Comparison of ENCODE assay signal across 5 fruit fly cellular contexts in genomic region chrX:2134226-2134880, dm6.
TF ChIP-seq lines count a peak whose summit lies in the region.

No protein-coding gene starts in this region.

- TF ChIP-seq CTCF in whole organism, embryonic (GFP tag; optimal IDR thresholded peaks at IDR 0.05; lab: Kevin White, UChicago): no peak

TF ChIP-seq in whole organism, adult, 20 proteins besides CTCF, POLR2A, EP300 and RAD21:
- no peak for TF ChIP-seq CG14711 (tag; optimal IDR thresholded peaks at IDR 0.05; lab: Kevin White, UChicago)
- TF ChIP-seq ovo (GFP tag; optimal IDR thresholded peaks at IDR 0.05; lab: Kevin White, UChicago): no peak
- no peak for TF ChIP-seq bab1 (GFP tag; optimal IDR thresholded peaks at IDR 0.05; lab: Kevin White, UChicago)
- peak; percentile 3 for TF ChIP-seq CG5204 (GFP tag; optimal IDR thresholded peaks at IDR 0.05; lab: Kevin White, UChicago)
- TF ChIP-seq Mnt (GFP tag; optimal IDR thresholded peaks at IDR 0.05; lab: Kevin White, UChicago): no peak
- TF ChIP-seq kay (GFP tag; lab: Kevin White, UChicago; ENCODE audit: borderline replicate concordance): no peak
- TF ChIP-seq CG7101 (tag; optimal IDR thresholded peaks at IDR 0.05; lab: Kevin White, UChicago): no peak
- TF ChIP-seq CG11617 (GFP tag; optimal IDR thresholded peaks at IDR 0.05; lab: Kevin White, UChicago): no peak
- TF ChIP-seq CG33017 (tag; optimal IDR thresholded peaks at IDR 0.05; lab: Kevin White, UChicago): peak; percentile 38
- no peak for TF ChIP-seq CG7045 (GFP tag; optimal IDR thresholded peaks at IDR 0.05; lab: Kevin White, UChicago)
- TF ChIP-seq toe (GFP tag; optimal IDR thresholded peaks at IDR 0.05; lab: Kevin White, UChicago): no peak

TF ChIP-seq in whole organism, embryonic, 481 proteins besides CTCF, POLR2A, EP300 and RAD21 (continues in another document):
- no peak for TF ChIP-seq grn (GFP tag; optimal IDR thresholded peaks at IDR 0.05; lab: Kevin White, UChicago)
- TF ChIP-seq CG31441 (GFP tag; IDR thresholded peaks at IDR 0.05; lab: Robert Waterston, UW): peak; percentile 74
- TF ChIP-seq CG12155 (GFP tag; optimal IDR thresholded peaks at IDR 0.05; lab: Kevin White, UChicago): peak; percentile 42
- no peak for TF ChIP-seq CG10565 (GFP tag; optimal IDR thresholded peaks at IDR 0.05; lab: Kevin White, UChicago)
- peak; percentile 66 for TF ChIP-seq CG2120 (GFP tag; optimal IDR thresholded peaks at IDR 0.05; lab: Kevin White, UChicago)
- TF ChIP-seq bsh (GFP tag; optimal IDR thresholded peaks at IDR 0.05; lab: Kevin White, UChicago): peak; percentile 53 to 85
- 0 out of 2 replicates have a peak, but pooled peaks have one; percentile 15 for TF ChIP-seq CG9932 (GFP tag; IDR thresholded peaks at IDR 0.05; lab: Robert Waterston, UW)
- TF ChIP-seq CG7357 (GFP tag; IDR thresholded peaks at IDR 0.05; lab: Robert Waterston, UW): peak; percentile 49; the same call in 1 of the 3 replicates
- peak; percentile 74 for TF ChIP-seq HLH3B (GFP tag; IDR thresholded peaks at IDR 0.05; lab: Robert Waterston, UW)
- TF ChIP-seq NK7.1 (GFP tag; optimal IDR thresholded peaks at IDR 0.05; lab: Kevin White, UChicago): no peak
- TF ChIP-seq exex (tag; optimal IDR thresholded peaks at IDR 0.05; lab: Kevin White, UChicago): no peak
- peak; percentile 36 for TF ChIP-seq fd64A (GFP tag; optimal IDR thresholded peaks at IDR 0.05; lab: Kevin White, UChicago)
- TF ChIP-seq wor (GFP tag; IDR thresholded peaks at IDR 0.05; lab: Robert Waterston, UW): no peak
- no peak for TF ChIP-seq CG4617 (GFP tag; optimal IDR thresholded peaks at IDR 0.05; lab: Kevin White, UChicago; ENCODE audit: borderline replicate concordance)
- TF ChIP-seq jing (GFP tag; optimal IDR thresholded peaks at IDR 0.05; lab: Kevin White, UChicago): peak; percentile 62
- peak; percentile 33 for TF ChIP-seq repo (GFP tag; optimal IDR thresholded peaks at IDR 0.05; lab: Kevin White, UChicago)
- TF ChIP-seq cg (GFP tag; optimal IDR thresholded peaks at IDR 0.05; lab: Kevin White, UChicago): no peak
- peak; percentile 55 for TF ChIP-seq CG18476 (GFP tag; optimal IDR thresholded peaks at IDR 0.05; lab: Kevin White, UChicago)
- TF ChIP-seq CG7987 (GFP tag; optimal IDR thresholded peaks at IDR 0.05; lab: Kevin White, UChicago): no peak
- no peak for TF ChIP-seq Ets97D (GFP tag; optimal IDR thresholded peaks at IDR 0.05; lab: Kevin White, UChicago)

TF ChIP-seq in whole organism, prepupa, 60 proteins besides CTCF, POLR2A, EP300 and RAD21 (continues in another document):
- TF ChIP-seq topi (GFP tag; optimal IDR thresholded peaks at IDR 0.05; lab: Kevin White, UChicago) (peak; percentile 92), CG8319 (GFP tag; optimal IDR thresholded peaks at IDR 0.05; lab: Kevin White, UChicago) (peak; percentile 77), CG11762 (GFP tag; optimal IDR thresholded peaks at IDR 0.05; lab: Kevin White, UChicago; ENCODE audit: insufficient read depth) (peak; percentile 68), Hr4 (GFP tag; optimal IDR thresholded peaks at IDR 0.05; lab: Kevin White, UChicago) (peak; percentile 77), CG6163 (GFP tag; IDR thresholded peaks at IDR 0.05; lab: Robert Waterston, UW) (peak; percentile 88), spab (GFP tag; optimal IDR thresholded peaks at IDR 0.05; lab: Kevin White, UChicago) (peak; percentile 79), Blimp-1 (GFP tag; optimal IDR thresholded peaks at IDR 0.05; lab: Kevin White, UChicago) (peak; percentile 69), CG16779 (tag; optimal IDR thresholded peaks at IDR 0.05; lab: Kevin White, UChicago) (peak; percentile 38), Eip78C (GFP tag; lab: Kevin White, UChicago) (peak; percentile 96), Smox (GFP tag; optimal IDR thresholded peaks at IDR 0.05; lab: Kevin White, UChicago) (peak; percentile 92), CG6808 (GFP tag; optimal IDR thresholded peaks at IDR 0.05; lab: Kevin White, UChicago) (peak; percentile 73), CG6792 (GFP tag; optimal IDR thresholded peaks at IDR 0.05; lab: Kevin White, UChicago) (peak; percentile 86), CG11294 (GFP tag; IDR thresholded peaks at IDR 0.05; lab: Robert Waterston, UW) (no peak), CG6854 (GFP tag; optimal IDR thresholded peaks at IDR 0.05; lab: Kevin White, UChicago) (peak; percentile 88), CG10669 (GFP tag; optimal IDR thresholded peaks at IDR 0.05; lab: Kevin White, UChicago) (peak; percentile 82), net (GFP tag; optimal IDR thresholded peaks at IDR 0.05; lab: Kevin White, UChicago) (peak; percentile 77), CG34406 (GFP tag; optimal IDR thresholded peaks at IDR 0.05; lab: Kevin White, UChicago) (peak; percentile 82), achi (GFP tag; optimal IDR thresholded peaks at IDR 0.05; lab: Kevin White, UChicago) (peak; percentile 82), dac (GFP tag; optimal IDR thresholded peaks at IDR 0.05; lab: Kevin White, UChicago) (peak; percentile 33), Eip75B (GFP tag; optimal IDR thresholded peaks at IDR 0.05; lab: Kevin White, UChicago) (peak; percentile 82), lz (GFP tag; optimal IDR thresholded peaks at IDR 0.05; lab: Kevin White, UChicago) (peak; percentile 91)

TF ChIP-seq in whole organism, pupa, 21 proteins besides CTCF, POLR2A, EP300 and RAD21:
- TF ChIP-seq Pif1A (GFP tag; optimal IDR thresholded peaks at IDR 0.05; lab: Kevin White, UChicago) (peak; percentile 71), gl (tag; optimal IDR thresholded peaks at IDR 0.05; lab: Kevin White, UChicago) (peak; percentile 68), fd96Ca (GFP tag; IDR thresholded peaks at IDR 0.05; lab: Robert Waterston, UW) (peak; percentile 79), CG8301 (tag; optimal IDR thresholded peaks at IDR 0.05; lab: Kevin White, UChicago) (peak; percentile 67), EcR (GFP tag; optimal IDR thresholded peaks at IDR 0.05; lab: Kevin White, UChicago) (peak; percentile 26), CG4496 (GFP tag; IDR thresholded peaks at IDR 0.05; lab: Robert Waterston, UW) (peak; percentile 85), CG8159 (tag; optimal IDR thresholded peaks at IDR 0.05; lab: Kevin White, UChicago) (peak; percentile 87), CG17806 (tag; optimal IDR thresholded peaks at IDR 0.05; lab: Kevin White, UChicago) (peak; percentile 82), CG32121 (GFP tag; IDR thresholded peaks at IDR 0.05; lab: Robert Waterston, UW) (no peak), CG34367 (tag; optimal IDR thresholded peaks at IDR 0.05; lab: Kevin White, UChicago) (peak; percentile 83), CG13204 (GFP tag; optimal IDR thresholded peaks at IDR 0.05; lab: Kevin White, UChicago) (peak; percentile 3), Ets98B (GFP tag; IDR thresholded peaks at IDR 0.05; lab: Robert Waterston, UW) (peak; percentile 53), rn (GFP tag; IDR thresholded peaks at IDR 0.05; lab: Robert Waterston, UW) (0 out of 2 replicates have a peak, but pooled peaks have one; percentile 23), CG14655 (GFP tag; optimal IDR thresholded peaks at IDR 0.05; lab: Kevin White, UChicago) (peak; percentile 80), Snoo (tag; optimal IDR thresholded peaks at IDR 0.05; lab: Kevin White, UChicago) (peak; percentile 88), CG9948 (tag; optimal IDR thresholded peaks at IDR 0.05; lab: Kevin White, UChicago) (peak; percentile 81), CG15710 (tag; optimal IDR thresholded peaks at IDR 0.05; lab: Kevin White, UChicago) (peak; percentile 85), Pif1B (GFP tag; optimal IDR thresholded peaks at IDR 0.05; lab: Kevin White, UChicago) (peak; percentile 74), CG10348 (GFP tag; IDR thresholded peaks at IDR 0.05; lab: Robert Waterston, UW) (no peak), CG12605 (GFP tag; IDR thresholded peaks at IDR 0.05; lab: Robert Waterston, UW) (peak; percentile 74), D1 (tag; optimal IDR thresholded peaks at IDR 0.05; lab: Kevin White, UChicago) (peak; percentile 15)
TF ChIP-seq in whole organism, pupa: peak in this region for 19.

TF ChIP-seq in whole organism, wandering third instar larva, 38 proteins besides CTCF, POLR2A, EP300 and RAD21 (continues in another document):
- TF ChIP-seq pan (optimal IDR thresholded peaks at IDR 0.05; lab: Kevin White, UChicago) (no peak), sv (GFP tag; optimal IDR thresholded peaks at IDR 0.05; lab: Kevin White, UChicago) (peak; percentile 4), Mio (GFP tag; optimal IDR thresholded peaks at IDR 0.05; lab: Kevin White, UChicago) (peak; percentile 38), tai (GFP tag; optimal IDR thresholded peaks at IDR 0.05; lab: Kevin White, UChicago) (peak; percentile 71), Sp1 (GFP tag; optimal IDR thresholded peaks at IDR 0.05; lab: Kevin White, UChicago) (peak; percentile 91), Vsx2 (GFP tag; optimal IDR thresholded peaks at IDR 0.05; lab: Kevin White, UChicago; ENCODE audit: partially characterized antibody) (no peak), sage (GFP tag; optimal IDR thresholded peaks at IDR 0.05; lab: Kevin White, UChicago) (peak; percentile 87), CG9705 (GFP tag; optimal IDR thresholded peaks at IDR 0.05; lab: Kevin White, UChicago) (peak; percentile 72), psq (GFP tag; optimal IDR thresholded peaks at IDR 0.05; lab: Kevin White, UChicago) (peak; percentile 62), dmrt93B (GFP tag; optimal IDR thresholded peaks at IDR 0.05; lab: Kevin White, UChicago) (peak; percentile 75), ey (GFP tag; optimal IDR thresholded peaks at IDR 0.05; lab: Kevin White, UChicago) (peak; percentile 88), brk (GFP tag; optimal IDR thresholded peaks at IDR 0.05; lab: Kevin White, UChicago) (peak; percentile 49), rgr (GFP tag; optimal IDR thresholded peaks at IDR 0.05; lab: Kevin White, UChicago) (peak; percentile 90), dsf (GFP tag; optimal IDR thresholded peaks at IDR 0.05; lab: Kevin White, UChicago; ENCODE audit: borderline replicate concordance) (peak; percentile 46), OdsH (GFP tag; optimal IDR thresholded peaks at IDR 0.05; lab: Kevin White, UChicago) (peak; percentile 87), woc (GFP tag; optimal IDR thresholded peaks at IDR 0.05; lab: Kevin White, UChicago) (peak; percentile 84), HLH106 (tag; optimal IDR thresholded peaks at IDR 0.05; lab: Kevin White, UChicago) (peak; percentile 91), br (GFP tag; optimal IDR thresholded peaks at IDR 0.05; lab: Kevin White, UChicago) (peak; percentile 92), Abd-B (GFP tag; optimal IDR thresholded peaks at IDR 0.05; lab: Kevin White, UChicago) (no peak), Hnf4 (GFP tag; optimal IDR thresholded peaks at IDR 0.05; lab: Kevin White, UChicago) (peak; percentile 89), usp (GFP tag; optimal IDR thresholded peaks at IDR 0.05; lab: Kevin White, UChicago) (no peak), Hr83 (GFP tag; optimal IDR thresholded peaks at IDR 0.05; lab: Kevin White, UChicago; ENCODE audit: poor library complexity, severe bottlenecking) (no peak), CG32264 (GFP tag; optimal IDR thresholded peaks at IDR 0.05; lab: Kevin White, UChicago) (peak; percentile 70), fru (GFP tag; optimal IDR thresholded peaks at IDR 0.05; lab: Kevin White, UChicago) (peak; percentile 93), Rel (GFP tag; optimal IDR thresholded peaks at IDR 0.05; lab: Kevin White, UChicago) (peak; percentile 36), Rel (tag; optimal IDR thresholded peaks at IDR 0.05; lab: Kevin White, UChicago) (peak; percentile 9)
